Fruit fly (Drosophila melanogaster) whole organism: Measurements from ENCODE around the gene CG16723.

Experiments used
- CG8478 ChIP-seq: fragments of >200 bp; optimal IDR thresholded peaks from 2 replicates; lab custom pipeline; 2018; ENCODE audit warnings: inconsistent platforms
- Dll ChIP-seq: fragments of >200 bp; optimal IDR thresholded peaks from 2 replicates; lab custom pipeline; 2017
- EcR ChIP-seq, 2 experiments: fragments of >200 bp; optimal IDR thresholded peaks; 2 replicates each; lab custom pipeline; 2017; ENCODE audit warnings: missing biosample characterization in 2 of 2, missing genetic modification characterization in 2 of 2, missing genetic modification reagents in 2 of 2
- pan ChIP-seq: fragments of >200 bp; optimal IDR thresholded peaks from 2 replicates; lab custom pipeline; 2017
- psq ChIP-seq: fragments of >200 bp; optimal IDR thresholded peaks from 2 replicates; lab custom pipeline; 2017
- usp ChIP-seq: fragments of >200 bp; optimal IDR thresholded peaks from 2 replicates; lab custom pipeline; 2017; ENCODE audit warnings: missing biosample characterization, missing genetic modification characterization, mixed read lengths

- no peak for TF ChIP-seq EcR (GFP tag; optimal IDR thresholded peaks at IDR 0.05; lab: Kevin White, UChicago)
- TF ChIP-seq CG8478 (lab: Kevin White, UChicago), result no peak
- no peak for TF ChIP-seq psq (lab: Kevin White, UChicago)
- TF ChIP-seq pan (lab: Kevin White, UChicago), result no peak
- TF ChIP-seq Dll, result no peak
- TF ChIP-seq usp (GFP tag; lab: Kevin White, UChicago), result no peak
Observed at dm6 chr3R:23612121-23612520, 16.0 kb upstream of the CG16723 start.
